Worm (Caenorhabditis elegans): ENCODE results near the gene F57G4.11.
"Not testable (repeated sequence)": the region's sequence is repeated elsewhere in the genome, so short reads cannot be mapped to it uniquely, and the experiment has no call there.

Gene F57G4.11

DNA sequence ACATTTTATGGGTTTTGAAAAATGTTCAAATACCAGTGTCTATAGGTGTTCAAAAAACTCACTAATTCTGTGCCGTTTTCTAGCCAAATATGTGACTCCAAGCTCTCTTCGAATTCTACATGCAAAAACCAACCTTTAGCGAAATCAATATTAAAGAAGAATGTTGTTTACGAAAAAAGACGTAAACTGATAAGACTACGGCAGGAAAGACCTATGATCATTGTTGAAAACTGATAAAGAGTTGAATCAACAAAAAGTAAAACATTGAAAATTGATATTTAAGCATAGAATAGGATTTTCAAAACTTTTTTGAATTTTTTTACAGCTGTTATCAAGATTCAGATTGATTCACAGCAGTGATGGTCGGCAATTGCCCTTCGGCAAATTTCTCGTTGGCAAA lies 26.2 kb upstream of the F57G4.11 start, which contains the start of gene Y6G8.2:
Gene Y6G8.2, minus strand, starts transcription at position 147 of the 400 bp plus-strand sequence.
- no peak for TF ChIP-seq ama-1 (optimal IDR thresholded peaks at IDR 0.05)
- no peak for TF ChIP-seq ama-1 (GFP tag; optimal IDR thresholded peaks at IDR 0.05)
- peak; percentile 41 for TF ChIP-seq nhr-80 (tag; optimal IDR thresholded peaks at IDR 0.05)
- no peak for TF ChIP-seq snpc-4 (GFP tag; optimal IDR thresholded peaks at IDR 0.05)
- TF ChIP-seq snpc-4 (tag; optimal IDR thresholded peaks at IDR 0.05) = peak in 3 of 4 experiments; percentile 30 to 73 (median 47)

DNA sequence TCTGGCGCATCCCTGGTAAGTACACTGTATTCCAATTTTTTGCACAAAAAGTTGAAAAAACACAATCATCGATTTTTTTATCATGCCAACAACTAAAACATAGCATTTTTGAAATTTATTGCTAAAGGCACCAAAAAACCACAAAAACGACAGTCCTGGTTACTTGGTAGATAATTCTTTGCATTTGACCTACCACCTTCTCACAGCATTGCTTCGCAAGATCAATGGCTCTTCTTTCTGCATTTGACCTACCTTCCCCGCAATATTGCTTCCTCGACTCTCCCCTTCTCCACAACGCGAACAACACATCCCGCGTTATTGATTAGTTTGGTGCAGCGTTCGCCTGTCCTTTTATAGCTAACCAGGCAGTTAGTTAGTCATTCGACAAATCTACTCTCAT lies 23.5 kb upstream of the F57G4.11 start, which contains the start of gene ztf-25:
Gene ztf-25, plus strand, starts transcription at position 301 of the 400 bp plus-strand sequence.
- TF ChIP-seq nfyb-1 (GFP tag; IDR thresholded peaks at IDR 0.05) (no peak), madf-6 (GFP tag; IDR thresholded peaks at IDR 0.05) (0 out of 2 replicates have a peak, but pooled peaks have one; percentile 25)

ce11 chrV:17606050-17606449 lies 19.0 kb upstream of the F57G4.11 start, which contains the start of gene Y6G8.16:
TSS of gene Y6G8.16 (plus strand) at chrV:17606350.
- TF ChIP-seq F37B4.10 (GFP tag; IDR thresholded peaks at IDR 0.05) = 0 out of 2 replicates have a peak, but pooled peaks have one; percentile 39

DNA sequence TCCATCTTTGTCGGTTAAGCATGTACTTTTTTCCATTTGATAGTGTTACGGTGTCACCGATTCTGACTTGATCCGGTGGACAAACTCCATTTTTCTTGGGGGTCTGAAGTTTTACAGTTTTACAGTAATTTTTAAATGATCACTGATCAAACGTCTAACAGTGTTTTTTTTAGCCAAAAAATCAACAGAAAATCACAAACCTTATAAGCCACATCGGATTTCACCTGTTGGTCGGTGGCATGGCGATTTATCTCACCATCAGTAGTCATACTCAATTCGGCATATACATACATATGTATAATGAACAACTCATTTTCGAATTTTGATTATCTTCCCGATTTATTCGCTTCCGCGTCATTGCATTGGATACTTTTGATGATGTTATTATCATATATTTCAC lies 17.2 kb upstream of the F57G4.11 start, which contains the start of gene srz-91:
Gene srz-91, plus strand, starts transcription at position 301 of the 400 bp plus-strand sequence.
- TF ChIP-seq D2030.7 (GFP tag; IDR thresholded peaks at IDR 0.05) (no peak), mcd-1 (GFP tag; IDR thresholded peaks at IDR 0.05) (no peak), zfh-2 (GFP tag; conservative IDR thresholded peaks at IDR 0.05) (no peak), Y53G8AR.9 (GFP tag; conservative IDR thresholded peaks at IDR 0.05) (no peak), bed-2 (GFP tag; IDR thresholded peaks at IDR 0.05) (no peak), lin-35 (GFP tag; optimal IDR thresholded peaks at IDR 0.05) (no peak), atf-7 (tag; optimal IDR thresholded peaks at IDR 0.05) (no peak)

- TF ChIP-seq sdz-38 (tag; optimal IDR thresholded peaks at IDR 0.05); dox-1 (GFP tag; IDR thresholded peaks at IDR 0.05); T07F8.4 (tag; optimal IDR thresholded peaks at IDR 0.05): not testable (repeated sequence)
Measured at ce11 chrV:17610503-17610902, 14.5 kb upstream of the F57G4.11 start, which contains the start of gene Y6G8.15. TSS of gene Y6G8.15 (minus strand) at chrV:17610603.

- no peak for TF ChIP-seq ztf-25 (GFP tag; IDR thresholded peaks at IDR 0.05)
- no peak for TF ChIP-seq dox-1 (GFP tag; IDR thresholded peaks at IDR 0.05)
- TF ChIP-seq ztf-18 (tag; optimal IDR thresholded peaks at IDR 0.05) = no peak
- TF ChIP-seq lsy-27 (tag; optimal IDR thresholded peaks at IDR 0.05; ENCODE audit: borderline replicate concordance, insufficient read depth) = no peak
- no peak for TF ChIP-seq unc-62 (GFP tag; optimal IDR thresholded peaks at IDR 0.05)
- no peak for TF ChIP-seq dpff-1 (tag; optimal IDR thresholded peaks at IDR 0.05)
Measured at ce11 chrV:17614251-17614650, 10.8 kb upstream of the F57G4.11 start, which contains the start of gene Y6G8.14. TSS of gene Y6G8.14 (minus strand) at chrV:17614351.

ce11 chrV:17615609-17616008 lies 9.4 kb upstream of the F57G4.11 start, which contains the start of gene Y6G8.5:
TSS of gene Y6G8.5 (minus strand) at chrV:17615709.
- TF ChIP-seq C06A6.2 (GFP tag; conservative IDR thresholded peaks at IDR 0.05) (no peak), ztf-18 (tag; optimal IDR thresholded peaks at IDR 0.05) (no peak), aptf-2 (GFP tag; conservative IDR thresholded peaks at IDR 0.05) (no peak), B0336.3 (GFP tag; IDR thresholded peaks at IDR 0.05) (no peak), lin-26 (GFP tag; IDR thresholded peaks at IDR 0.05) (no peak), ama-1 (optimal IDR thresholded peaks at IDR 0.05) (no peak), ama-1 (GFP tag; optimal IDR thresholded peaks at IDR 0.05) (no peak), nhr-120 (GFP tag; IDR thresholded peaks at IDR 0.05) (no peak), mes-4 (tag; optimal IDR thresholded peaks at IDR 0.05) (no peak), lag-1 (GFP tag; IDR thresholded peaks at IDR 0.05) (no peak)
